In the genomic region with DNA sequence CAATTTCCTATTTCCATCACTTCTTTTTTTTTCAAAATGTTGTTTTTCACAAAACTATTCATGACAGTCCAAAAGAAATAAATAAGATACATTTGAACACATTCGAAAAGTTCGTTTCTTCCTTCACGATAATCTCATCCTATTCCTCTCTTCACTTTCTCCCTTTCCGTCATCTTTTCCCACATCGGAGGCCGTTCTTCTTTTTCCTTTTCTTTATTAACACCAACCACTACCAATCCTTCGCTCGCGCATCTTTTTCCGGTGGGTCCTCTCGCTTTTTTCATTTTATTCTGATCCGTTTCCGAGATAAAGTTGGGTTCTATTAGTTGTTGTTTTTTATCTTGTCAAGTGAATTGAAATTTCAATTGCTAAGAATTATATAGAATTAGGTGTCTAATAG, we compare ENCODE assay signal across 3 worm cellular contexts.
TF ChIP-seq lines count a peak whose summit lies in the region.

No protein-coding gene starts in this region.

TF ChIP-seq in whole organism, L1 larva, 84 proteins besides CTCF, POLR2A, EP300 and RAD21:
- TF ChIP-seq lin-14 (GFP tag; optimal IDR thresholded peaks at IDR 0.05; lab: Kevin White, UChicago): peak; percentile 51
- no peak for TF ChIP-seq zip-4 (GFP tag; optimal IDR thresholded peaks at IDR 0.05; lab: Kevin White, UChicago)
- peak; percentile 94 for TF ChIP-seq blmp-1 (tag; optimal IDR thresholded peaks at IDR 0.05; lab: Kevin White, UChicago)

TF ChIP-seq in whole organism, L2 larva, 48 proteins besides CTCF, POLR2A, EP300 and RAD21:
- peak; percentile 21 for TF ChIP-seq sem-4 (tag; optimal IDR thresholded peaks at IDR 0.05; lab: Kevin White, UChicago)
- peak; percentile 17 for TF ChIP-seq C34F6.9 (tag; optimal IDR thresholded peaks at IDR 0.05; lab: Kevin White, UChicago)
- TF ChIP-seq lsy-2 (tag; optimal IDR thresholded peaks at IDR 0.05; lab: Kevin White, UChicago): no peak
- TF ChIP-seq skn-1 (tag; optimal IDR thresholded peaks at IDR 0.05; lab: Kevin White, UChicago): no peak
- TF ChIP-seq mab-5 (tag; optimal IDR thresholded peaks at IDR 0.05; lab: Kevin White, UChicago): no peak
- peak; percentile 77 for TF ChIP-seq blmp-1 (tag; optimal IDR thresholded peaks at IDR 0.05; lab: Kevin White, UChicago; ENCODE audit: insufficient read depth)

TF ChIP-seq in whole organism, mixed stage, embryonic, 35 proteins besides CTCF, POLR2A, EP300 and RAD21:
- TF ChIP-seq elt-1 (tag; optimal IDR thresholded peaks at IDR 0.05; lab: Kevin White, UChicago; ENCODE audit: borderline replicate concordance, insufficient read depth) (peak; percentile 25), blmp-1 (tag; optimal IDR thresholded peaks at IDR 0.05; lab: Kevin White, UChicago) (peak; percentile 89), nhr-2 (tag; optimal IDR thresholded peaks at IDR 0.05; lab: Kevin White, UChicago) (no peak)
TF ChIP-seq in whole organism, mixed stage, embryonic: peak in this region for 2.
